Fruit fly (Drosophila melanogaster): Measurements from ENCODE around the gene PNUTS.
A peak's percentile ranks its signal among the peaks of the same experiment; 100 is the strongest.

The PNUTS gene

dm6 chr2L:852647-853111 is 17.6 kb upstream of the PNUTS start, which contains the start of the genes CG4291 and kraken (continued):
- TF ChIP-seq CG14667 (GFP tag; IDR thresholded peaks at IDR 0.05) (peak; percentile 26; the same call in 1 of the 2 replicates), dm (GFP tag; optimal IDR thresholded peaks at IDR 0.05) (peak; percentile 38), ewg (GFP tag; optimal IDR thresholded peaks at IDR 0.05) (peak; percentile 31), Doc3 (GFP tag; IDR thresholded peaks at IDR 0.05; ENCODE audit: partially characterized antibody) (no peak), CG2120 (GFP tag; optimal IDR thresholded peaks at IDR 0.05) (peak; percentile 84), nmo (GFP tag; optimal IDR thresholded peaks at IDR 0.05) (peak; percentile 40), Bteb2 (GFP tag; optimal IDR thresholded peaks at IDR 0.05) (peak; percentile 54), Chrac-16 (GFP tag; optimal IDR thresholded peaks at IDR 0.05) (peak; percentile 31), CTCF (GFP tag; optimal IDR thresholded peaks at IDR 0.05) (peak; percentile 29), CG6654 (GFP tag; optimal IDR thresholded peaks at IDR 0.05) (no peak), CG8089 (GFP tag; optimal IDR thresholded peaks at IDR 0.05) (peak; percentile 51), gfzf (GFP tag; optimal IDR thresholded peaks at IDR 0.05) (peak; percentile 30), Taf1 (GFP tag; IDR thresholded peaks at IDR 0.05) (0 out of 2 replicates have a peak, but pooled peaks have one; percentile 7), yki (optimal IDR thresholded peaks at IDR 0.05) (no peak), Hr3 (GFP tag; optimal IDR thresholded peaks at IDR 0.05) (peak; percentile 20), CG31365 (tag; optimal IDR thresholded peaks at IDR 0.05) (no peak), Nf-YC (tag; optimal IDR thresholded peaks at IDR 0.05) (peak; percentile 61), CG17385 (GFP tag; optimal IDR thresholded peaks at IDR 0.05) (peak; percentile 41), scrt (GFP tag; optimal IDR thresholded peaks at IDR 0.05) (no peak), ap (GFP tag; IDR thresholded peaks at IDR 0.05) (no peak), Mad (GFP tag; optimal IDR thresholded peaks at IDR 0.05) (peak; percentile 35), gsb (GFP tag; IDR thresholded peaks at IDR 0.05) (peak; percentile 38), Hsf (GFP tag; optimal IDR thresholded peaks at IDR 0.05) (peak; percentile 40), insv (GFP tag; optimal IDR thresholded peaks at IDR 0.05) (peak in 1 of 2 experiments; percentile 12), CG15011 (GFP tag; optimal IDR thresholded peaks at IDR 0.05) (no peak), Vsx1 (GFP tag; optimal IDR thresholded peaks at IDR 0.05) (peak; percentile 79), CG6272 (GFP tag; IDR thresholded peaks at IDR 0.05) (peak; percentile 9; the same call in 1 of the 2 replicates), Atf6 (GFP tag; IDR thresholded peaks at IDR 0.05) (peak; percentile 49; the same call in 1 of the 2 replicates), CG8765 (GFP tag; IDR thresholded peaks at IDR 0.05) (no peak), CG13123 (GFP tag; optimal IDR thresholded peaks at IDR 0.05) (no peak), CG10565 (GFP tag; optimal IDR thresholded peaks at IDR 0.05) (no peak), zen (tag; optimal IDR thresholded peaks at IDR 0.05) (peak; percentile 24), CG12942 (GFP tag; optimal IDR thresholded peaks at IDR 0.05) (peak; percentile 15), ara (GFP tag; IDR thresholded peaks at IDR 0.05) (peak; percentile 63; the same call in 1 of the 2 replicates), schlank (tag; optimal IDR thresholded peaks at IDR 0.05) (peak; percentile 26), br (optimal IDR thresholded peaks at IDR 0.05) (no peak), HHEX (GFP tag; optimal IDR thresholded peaks at IDR 0.05) (peak; percentile 39), CG3726 (GFP tag; IDR thresholded peaks at IDR 0.05) (no peak), gem (tag; optimal IDR thresholded peaks at IDR 0.05) (peak; percentile 52), aop (GFP tag; IDR thresholded peaks at IDR 0.05) (peak; percentile 62; the same call in 1 of the 2 replicates), Sry-δ (GFP tag; optimal IDR thresholded peaks at IDR 0.05) (peak; percentile 60), CG15479 (GFP tag; optimal IDR thresholded peaks at IDR 0.05) (peak; percentile 62), tio (GFP tag; optimal IDR thresholded peaks at IDR 0.05) (no peak), CG7963 (GFP tag; IDR thresholded peaks at IDR 0.05; ENCODE audit: partially characterized antibody) (0 out of 3 replicates have a peak, but pooled peaks have one; percentile 6), D19A (tag; optimal IDR thresholded peaks at IDR 0.05) (no peak), CG2875 (GFP tag; optimal IDR thresholded peaks at IDR 0.05) (no peak), Deaf1 (tag; optimal IDR thresholded peaks at IDR 0.05) (peak; percentile 62), Blimp-1 (GFP tag; optimal IDR thresholded peaks at IDR 0.05) (peak; percentile 33), HLHmδ (GFP tag; optimal IDR thresholded peaks at IDR 0.05) (peak; percentile 55), CG1832 (GFP tag; optimal IDR thresholded peaks at IDR 0.05) (no peak), ATbp (GFP tag; optimal IDR thresholded peaks at IDR 0.05) (no peak)

Measured in whole organism, embryonic.